Fruit fly (Drosophila melanogaster): ENCODE data around the gene sba.

Gene sba

dm6 chr3R:23912349-23912748 lies 10.4 kb downstream of the sba start:
- TF ChIP-seq CG12769 (tag; optimal IDR thresholded peaks at IDR 0.05) (peak; percentile 30), CG3838 (GFP tag; optimal IDR thresholded peaks at IDR 0.05) (no peak), sr (GFP tag; IDR thresholded peaks at IDR 0.05) (peak; percentile 69; the same call in 2 of the 3 replicates), abd-A (tag; optimal IDR thresholded peaks at IDR 0.05) (peak; percentile 12), NFAT (GFP tag; IDR thresholded peaks at IDR 0.05) (0 out of 2 replicates have a peak, but pooled peaks have one; percentile 37), crol (GFP tag; IDR thresholded peaks at IDR 0.05) (peak; percentile 74), CG31224 (GFP tag; IDR thresholded peaks at IDR 0.05) (no peak), Jarid2 (GFP tag; optimal IDR thresholded peaks at IDR 0.05) (no peak), Dip3 (GFP tag; optimal IDR thresholded peaks at IDR 0.05) (no peak), CG6175 (GFP tag; IDR thresholded peaks at IDR 0.05) (no peak), Med (GFP tag) (peak; percentile 45), CG11695 (GFP tag; IDR thresholded peaks at IDR 0.05) (no peak), jing (GFP tag; optimal IDR thresholded peaks at IDR 0.05) (no peak), Ets65A (GFP tag) (peak; percentile 33)

dm6 chr3R:23911073-23911690 lies 11.6 kb downstream of the sba start:
- TF ChIP-seq unpg (GFP tag; optimal IDR thresholded peaks at IDR 0.05) = no peak
- no peak for TF ChIP-seq dysf (GFP tag; IDR thresholded peaks at IDR 0.05)
- TF ChIP-seq kah (GFP tag; optimal IDR thresholded peaks at IDR 0.05) = no peak
- no peak for TF ChIP-seq lov (optimal IDR thresholded peaks at IDR 0.05)
- TF ChIP-seq lov (GFP tag; IDR thresholded peaks at IDR 0.05) = no peak
- no peak for TF ChIP-seq vfl (GFP tag; optimal IDR thresholded peaks at IDR 0.05)
- TF ChIP-seq lab (GFP tag; optimal IDR thresholded peaks at IDR 0.05) = no peak
- TF ChIP-seq mirr (GFP tag; optimal IDR thresholded peaks at IDR 0.05) = no peak
- TF ChIP-seq abd-A (tag; optimal IDR thresholded peaks at IDR 0.05) = peak; percentile 87
- no peak for TF ChIP-seq B-H1 (GFP tag; IDR thresholded peaks at IDR 0.05)
- no peak for TF ChIP-seq Oaz (GFP tag; IDR thresholded peaks at IDR 0.05)
- no peak for TF ChIP-seq Nf-YB (GFP tag; optimal IDR thresholded peaks at IDR 0.05)
- no peak for TF ChIP-seq CG16863 (GFP tag; optimal IDR thresholded peaks at IDR 0.05)
- no peak for TF ChIP-seq CG17361 (GFP tag; IDR thresholded peaks at IDR 0.05)
- no peak for TF ChIP-seq CG11723 (GFP tag; optimal IDR thresholded peaks at IDR 0.05)
- TF ChIP-seq H2.0 (GFP tag; IDR thresholded peaks at IDR 0.05) = no peak
- no peak for TF ChIP-seq mam (GFP tag; optimal IDR thresholded peaks at IDR 0.05)
- peak; percentile 63 for TF ChIP-seq pros (GFP tag; optimal IDR thresholded peaks at IDR 0.05)
- peak; percentile 78 for TF ChIP-seq run (tag; optimal IDR thresholded peaks at IDR 0.05)
- TF ChIP-seq Neu2 (GFP tag; optimal IDR thresholded peaks at IDR 0.05; ENCODE audit: borderline replicate concordance) = no peak
- TF ChIP-seq lilli (GFP tag; optimal IDR thresholded peaks at IDR 0.05) = no peak
- no peak for TF ChIP-seq pan (optimal IDR thresholded peaks at IDR 0.05)
- TF ChIP-seq pan (GFP tag; optimal IDR thresholded peaks at IDR 0.05 in 1 of 2, IDR thresholded peaks at IDR 0.05 in 1 of 2) = no peak
- 0 out of 2 replicates have a peak, but pooled peaks have one; percentile 12 for TF ChIP-seq crol (GFP tag; IDR thresholded peaks at IDR 0.05)
- peak; percentile 58 for TF ChIP-seq Blimp-1 (GFP tag; optimal IDR thresholded peaks at IDR 0.05)
- TF ChIP-seq prd (optimal IDR thresholded peaks at IDR 0.05) = no peak
- TF ChIP-seq prd (GFP tag; IDR thresholded peaks at IDR 0.05) = no peak
- TF ChIP-seq CG10431 (GFP tag; optimal IDR thresholded peaks at IDR 0.05) = no peak
- no peak for TF ChIP-seq Ada2b (GFP tag; IDR thresholded peaks at IDR 0.05)
- TF ChIP-seq CG17328 (GFP tag; IDR thresholded peaks at IDR 0.05) = no peak
- no peak for TF ChIP-seq CG6683 (GFP tag; optimal IDR thresholded peaks at IDR 0.05)
- peak; percentile 45 for TF ChIP-seq CG13894 (tag; optimal IDR thresholded peaks at IDR 0.05)
- no peak for TF ChIP-seq HLH4C (GFP tag; IDR thresholded peaks at IDR 0.05; ENCODE audit: partially characterized antibody)
- no peak for TF ChIP-seq CG6854 (GFP tag; optimal IDR thresholded peaks at IDR 0.05)
- TF ChIP-seq Xrp1 (GFP tag; IDR thresholded peaks at IDR 0.05) = no peak
- TF ChIP-seq Ptx1 (GFP tag; IDR thresholded peaks at IDR 0.05) = no peak
- no peak for TF ChIP-seq CG12659 (GFP tag; optimal IDR thresholded peaks at IDR 0.05)
- no peak for TF ChIP-seq aop (GFP tag; IDR thresholded peaks at IDR 0.05)
- no peak for TF ChIP-seq Usf (GFP tag; optimal IDR thresholded peaks at IDR 0.05)

Data from whole organism, embryonic.